Worm (Caenorhabditis elegans): ENCODE data around the gene zig-10.

Gene zig-10

DNA sequence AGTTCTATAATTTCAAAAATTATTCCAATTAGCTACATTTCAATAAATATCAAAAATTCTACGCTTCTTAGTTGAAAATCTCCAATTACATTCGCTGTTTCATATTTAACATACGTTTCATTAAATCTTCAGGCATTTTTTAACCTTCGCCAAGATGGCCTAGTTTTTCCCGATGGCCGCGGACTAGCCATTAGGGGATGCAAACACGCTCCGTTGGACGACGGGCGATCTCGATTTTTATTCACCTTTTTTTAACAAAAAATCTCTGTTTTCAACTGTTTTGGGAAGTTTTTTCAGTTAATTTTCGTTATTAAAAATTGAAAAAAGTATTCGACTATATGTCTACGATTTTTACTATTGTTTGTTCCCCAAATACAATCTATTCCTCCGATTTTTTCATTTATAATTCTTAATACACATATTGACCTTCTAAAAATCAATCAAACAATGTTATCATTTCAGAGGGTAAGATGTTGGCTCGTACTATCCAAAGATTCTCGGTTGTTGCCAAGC lies 15.3 kb upstream of the zig-10 start, which contains the start of gene F58F12.1 (continued):
- TF ChIP-seq somi-1 (GFP tag; optimal IDR thresholded peaks at IDR 0.05) = no peak
- no peak for TF ChIP-seq die-1 (tag; optimal IDR thresholded peaks at IDR 0.05)
- TF ChIP-seq Y79H2A.3 (GFP tag; conservative IDR thresholded peaks at IDR 0.05) = no peak
- TF ChIP-seq K11D2.4 (GFP tag; IDR thresholded peaks at IDR 0.05) = no peak
- no peak for TF ChIP-seq ceh-40 (GFP tag; IDR thresholded peaks at IDR 0.05)
- TF ChIP-seq hsf-1 (GFP tag; IDR thresholded peaks at IDR 0.05) = no peak
- no peak for TF ChIP-seq nfyb-1 (GFP tag; IDR thresholded peaks at IDR 0.05)
- no peak for TF ChIP-seq Y95B8A.8 (GFP tag; IDR thresholded peaks at IDR 0.05)
- no peak for TF ChIP-seq rpc-1 (optimal IDR thresholded peaks at IDR 0.05)
- no peak for TF ChIP-seq rpc-1 (tag; optimal IDR thresholded peaks at IDR 0.05)
- no peak for TF ChIP-seq attf-6 (GFP tag; IDR thresholded peaks at IDR 0.05)
- TF ChIP-seq attf-5 (GFP tag; optimal IDR thresholded peaks at IDR 0.05) = peak; percentile 63
- TF ChIP-seq snpc-3.4 (tag; optimal IDR thresholded peaks at IDR 0.05) = peak; percentile 46
- TF ChIP-seq T07F8.4 (tag; optimal IDR thresholded peaks at IDR 0.05) = no peak
- TF ChIP-seq aptf-3 (GFP tag; IDR thresholded peaks at IDR 0.05) = no peak
- TF ChIP-seq madf-8 (GFP tag; conservative IDR thresholded peaks at IDR 0.05) = no peak
- peak; percentile 43 for TF ChIP-seq ceh-91 (GFP tag; IDR thresholded peaks at IDR 0.05)
- no peak for TF ChIP-seq ceh-79 (tag; optimal IDR thresholded peaks at IDR 0.05)
- TF ChIP-seq efl-1 (GFP tag; optimal IDR thresholded peaks at IDR 0.05) = peak; percentile 13
- TF ChIP-seq T26A5.8 (tag; optimal IDR thresholded peaks at IDR 0.05) = no peak
- peak; percentile 15; the same call in 1 of the 2 replicates for TF ChIP-seq F33H1.4 (GFP tag; IDR thresholded peaks at IDR 0.05)
- TF ChIP-seq cebp-1 (GFP tag; IDR thresholded peaks at IDR 0.05) = no peak
- peak; percentile 10 for TF ChIP-seq cebp-1 (tag; optimal IDR thresholded peaks at IDR 0.05)
- TF ChIP-seq let-526 (GFP tag; IDR thresholded peaks at IDR 0.05) = no peak
- TF ChIP-seq B0261.1 (tag; optimal IDR thresholded peaks at IDR 0.05) = no peak
- TF ChIP-seq gei-17 (GFP tag; optimal IDR thresholded peaks at IDR 0.05) = no peak
- TF ChIP-seq lsy-27 (tag; optimal IDR thresholded peaks at IDR 0.05; ENCODE audit: borderline replicate concordance, insufficient read depth) = no peak
- no peak for TF ChIP-seq hlh-26 (GFP tag; conservative IDR thresholded peaks at IDR 0.05)
- TF ChIP-seq nfya-2 (GFP tag; IDR thresholded peaks at IDR 0.05) = no peak
- peak; percentile 21; the same call in 1 of the 2 replicates for TF ChIP-seq D2030.7 (GFP tag; IDR thresholded peaks at IDR 0.05)
- no peak for TF ChIP-seq K12H6.12 (tag; optimal IDR thresholded peaks at IDR 0.05)
- peak; percentile 53 for TF ChIP-seq lsl-1 (GFP tag; optimal IDR thresholded peaks at IDR 0.05)
- no peak for TF ChIP-seq rec-8 (tag; optimal IDR thresholded peaks at IDR 0.05)
- no peak for TF ChIP-seq rcor-1 (GFP tag; IDR thresholded peaks at IDR 0.05)
- TF ChIP-seq F52B5.7 (tag; optimal IDR thresholded peaks at IDR 0.05) = no peak
- TF ChIP-seq mcd-1 (GFP tag; IDR thresholded peaks at IDR 0.05) = peak; percentile 92
- TF ChIP-seq madf-6 (GFP tag; IDR thresholded peaks at IDR 0.05) = peak; percentile 46; the same call in 1 of the 2 replicates
- peak; percentile 41 for TF ChIP-seq ztf-18 (tag; optimal IDR thresholded peaks at IDR 0.05)
- no peak for TF ChIP-seq egl-44 (GFP tag; IDR thresholded peaks at IDR 0.05)
- peak; percentile 5 for TF ChIP-seq tlf-1 (GFP tag; optimal IDR thresholded peaks at IDR 0.05)
- TF ChIP-seq lag-1 (GFP tag; IDR thresholded peaks at IDR 0.05) = no peak
- TF ChIP-seq cebp-2 (GFP tag; IDR thresholded peaks at IDR 0.05) = no peak
- no peak for TF ChIP-seq snpc-1.3 (tag; optimal IDR thresholded peaks at IDR 0.05; ENCODE audit: insufficient read depth)
- peak; percentile 45 for TF ChIP-seq lin-54 (GFP tag; optimal IDR thresholded peaks at IDR 0.05)
- TF ChIP-seq ceh-100 (GFP tag; IDR thresholded peaks at IDR 0.05) = peak; percentile 33; the same call in 1 of the 2 replicates
- TF ChIP-seq B0035.1 (tag; optimal IDR thresholded peaks at IDR 0.05) = no peak
- TF ChIP-seq Y67H2A.10 (GFP tag; conservative IDR thresholded peaks at IDR 0.05) = 0 out of 2 replicates have a peak, but pooled peaks have one; percentile 25
- no peak for TF ChIP-seq ccch-3 (GFP tag; optimal IDR thresholded peaks at IDR 0.05)
- TF ChIP-seq nhr-80 (tag; optimal IDR thresholded peaks at IDR 0.05) = peak; percentile 40
